Worm (Caenorhabditis elegans) whole organism, early embryonic: ENCODE measurements around the gene str-111.

Source experiments
- B0310.2 ChIP-seq: sonication (generic microtip); optimal IDR thresholded peaks from 2 replicates; lab custom pipeline; 2016; ENCODE audit warnings: mild to moderate bottlenecking, missing genetic modification characterization, missing compliant biosample characterization
- F13C5.2 ChIP-seq: sonication (generic microtip); optimal IDR thresholded peaks from 2 replicates; lab custom pipeline; 2017; ENCODE audit warnings: mild to moderate bottlenecking, missing genetic modification characterization, inconsistent platforms, missing compliant biosample characterization
- aly-1 ChIP-seq: sonication (generic microtip); optimal IDR thresholded peaks from 2 replicates; lab custom pipeline; 2016; ENCODE audit warnings: missing genetic modification characterization, missing compliant biosample characterization
- ama-1 ChIP-seq: fragments of 150-350 bp; optimal IDR thresholded peaks from 2 replicates; lab custom pipeline; 2014
- ceh-13 ChIP-seq: fragments of 200-800 bp; sonication (Bioruptor generic); optimal IDR thresholded peaks from 2 replicates; lab custom pipeline; 2018; ENCODE audit warnings: mild to moderate bottlenecking, missing genetic modification characterization, missing compliant biosample characterization
- ceh-36 ChIP-seq: sonication (generic microtip); optimal IDR thresholded peaks from 2 replicates; lab custom pipeline; 2016; ENCODE audit warnings: missing genetic modification characterization, inconsistent platforms, missing compliant biosample characterization
- ets-7 ChIP-seq: sonication (generic microtip); optimal IDR thresholded peaks from 2 replicates; lab custom pipeline; 2016; ENCODE audit warnings: missing genotype, missing genetic modification characterization, missing compliant biosample characterization
- flt-1 ChIP-seq: fragments of 200-800 bp; sonication (Bioruptor generic); IDR thresholded peaks from 2 replicates; pipeline ENCODE4 v1.3.6; 2022; ENCODE audit warnings: missing genetic modification characterization, missing compliant biosample characterization
- hmbx-1 ChIP-seq: sonication (generic microtip); optimal IDR thresholded peaks from 2 replicates; lab custom pipeline; 2016; ENCODE audit warnings: mild to moderate bottlenecking, missing genetic modification characterization, missing compliant biosample characterization
- hmg-4 ChIP-seq: fragments of 200-800 bp; sonication (Bioruptor generic); optimal IDR thresholded peaks from 2 replicates; lab custom pipeline; 2018; ENCODE audit warnings: mild to moderate bottlenecking, missing genetic modification characterization, missing compliant biosample characterization
- hnd-1 ChIP-seq: sonication (generic microtip); optimal IDR thresholded peaks from 2 replicates; lab custom pipeline; 2016; ENCODE audit warnings: missing genetic modification characterization, missing compliant biosample characterization
- pes-1 ChIP-seq: fragments of 200-800 bp; sonication (Bioruptor generic); IDR thresholded peaks from 2 replicates; pipeline ENCODE4 v1.3.6; 2022; ENCODE audit warnings: missing genetic modification reagents, missing genetic modification characterization, missing compliant biosample characterization
- scrt-1 ChIP-seq: fragments of 200-800 bp; sonication (Bioruptor generic); IDR thresholded peaks from 2 replicates; pipeline ENCODE4 v1.3.6; 2022; ENCODE audit warnings: missing genetic modification characterization, missing compliant biosample characterization
- sea-1 ChIP-seq: fragments of 200-800 bp; sonication (Bioruptor generic); conservative IDR thresholded peaks from 2 replicates; pipeline ENCODE4 v1.3.6; 2022; ENCODE audit warnings: missing genetic modification characterization, missing compliant biosample characterization
- tbx-11 ChIP-seq: fragments of 200-800 bp; sonication (Bioruptor generic); IDR thresholded peaks from 2 replicates; pipeline ENCODE4 v1.3.6; 2022; ENCODE audit warnings: missing genetic modification characterization, missing compliant biosample characterization
- tbx-37 ChIP-seq: fragments of 200-800 bp; sonication (Bioruptor generic); conservative IDR thresholded peaks from 2 replicates; pipeline ENCODE4 v1.3.6; 2022; ENCODE audit warnings: missing genetic modification reagents, missing genetic modification characterization, missing compliant biosample characterization
- tra-4 ChIP-seq: sonication (generic microtip); optimal IDR thresholded peaks from 2 replicates; lab custom pipeline; 2017; ENCODE audit warnings: missing genetic modification characterization, missing compliant biosample characterization

str-111 gene

DNA sequence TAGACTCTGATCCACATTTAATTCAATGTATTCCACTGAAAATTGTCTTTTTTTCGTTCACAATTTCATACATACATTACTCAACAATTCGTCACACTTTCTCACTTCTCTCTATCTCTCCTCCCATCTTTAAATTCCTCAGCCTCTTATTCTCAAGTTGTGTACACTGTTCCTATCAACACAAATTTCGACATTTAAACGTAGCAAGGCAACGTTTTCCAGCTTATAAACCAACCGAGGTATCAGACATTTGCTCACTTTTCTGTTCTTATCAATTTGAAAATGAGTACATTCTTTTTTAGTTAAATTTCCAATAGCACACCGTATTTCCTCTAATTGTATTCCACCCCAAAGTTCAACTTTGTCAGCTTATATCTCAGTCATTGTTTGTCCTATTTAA, 48.0 kb downstream of the str-111 start, which contains the start of gene skr-3:
TSS of gene skr-3 (plus strand) at position 163 of the 400 bp plus-strand sequence.
- TF ChIP-seq hnd-1 (tag; lab: Kevin White, UChicago): no peak
- no peak for TF ChIP-seq ceh-13 (GFP tag; lab: Kevin White, UChicago)
- no peak for TF ChIP-seq flt-1 (GFP tag; lab: Robert Waterston, UW)
- no peak for TF ChIP-seq pes-1
- no peak for TF ChIP-seq hmbx-1 (tag; lab: Kevin White, UChicago)
- no peak for TF ChIP-seq ets-7

DNA sequence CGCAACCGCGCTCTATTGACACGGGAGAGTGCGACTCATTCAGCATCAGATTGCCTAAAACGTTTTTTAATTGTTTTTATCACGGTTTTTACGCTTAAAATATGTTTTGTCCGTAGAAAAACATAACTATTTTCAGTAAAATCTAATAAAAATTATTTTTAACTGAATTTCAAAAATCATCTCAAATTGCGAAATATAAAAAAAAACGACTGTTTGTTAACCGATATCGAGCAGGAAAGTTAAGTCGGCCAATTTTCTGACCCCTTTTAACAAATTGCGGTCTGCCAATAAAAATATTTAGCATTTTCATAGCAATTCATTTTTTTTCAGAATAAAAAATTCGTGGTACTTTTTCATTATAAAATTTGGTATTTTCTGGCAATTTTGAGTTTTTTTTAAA, 48.4 kb downstream of the str-111 start:
- TF ChIP-seq tbx-37 (GFP tag; lab: Robert Waterston, UW) (no peak), hnd-1 (tag; lab: Kevin White, UChicago) (no peak), sea-1 (GFP tag; lab: Robert Waterston, UW) (no peak), B0310.2 (tag; lab: Kevin White, UChicago) (no peak), ceh-36 (tag; lab: Kevin White, UChicago) (no peak), F13C5.2 (tag; lab: Kevin White, UChicago) (no peak), ceh-13 (GFP tag; lab: Kevin White, UChicago) (no peak), tbx-11 (GFP tag; lab: Robert Waterston, UW) (no peak), hmbx-1 (tag; lab: Kevin White, UChicago) (no peak), tra-4 (tag; lab: Kevin White, UChicago) (no peak), aly-1 (no peak), ets-7 (no peak), pes-1 (no peak), ama-1 (lab: Kevin White, UChicago) (no peak), hmg-4 (GFP tag; lab: Kevin White, UChicago) (no peak), scrt-1 (no peak), flt-1 (GFP tag; lab: Robert Waterston, UW) (no peak)

DNA sequence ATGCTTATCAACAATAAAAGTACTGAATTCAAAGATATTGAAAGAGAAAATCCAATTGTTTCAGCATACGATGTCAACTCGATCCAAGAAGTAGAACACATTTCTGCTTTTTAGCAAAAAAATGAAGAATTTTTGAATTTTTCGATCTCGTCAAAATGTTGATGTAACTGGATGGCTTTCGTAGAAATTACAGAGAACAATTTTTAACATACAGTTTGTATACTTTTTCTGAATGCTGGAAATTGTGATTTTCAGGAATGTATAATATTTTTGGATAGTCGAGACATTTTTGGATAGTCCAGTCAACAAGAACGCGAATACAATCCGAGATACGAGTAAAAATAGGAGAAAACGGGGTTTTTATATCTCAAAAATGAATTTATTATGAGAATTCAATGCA, 50.3 kb downstream of the str-111 start, which contains the start of gene str-103:
TSS of gene str-103 (minus strand) at position 101 of the 400 bp plus-strand sequence.
- no peak for TF ChIP-seq ama-1 (lab: Kevin White, UChicago)
- no peak for TF ChIP-seq ceh-13 (GFP tag; lab: Kevin White, UChicago)
- no peak for TF ChIP-seq sea-1 (GFP tag; lab: Robert Waterston, UW)
- TF ChIP-seq hmg-4 (GFP tag; lab: Kevin White, UChicago): no peak
- no peak for TF ChIP-seq hnd-1 (tag; lab: Kevin White, UChicago)
- no peak for TF ChIP-seq F13C5.2 (tag; lab: Kevin White, UChicago)
- no peak for TF ChIP-seq tra-4 (tag; lab: Kevin White, UChicago)
- no peak for TF ChIP-seq tbx-11 (GFP tag; lab: Robert Waterston, UW)
- no peak for TF ChIP-seq pes-1
- TF ChIP-seq tbx-37 (GFP tag; lab: Robert Waterston, UW): no peak
- TF ChIP-seq B0310.2 (tag; lab: Kevin White, UChicago): no peak
- no peak for TF ChIP-seq ets-7
- TF ChIP-seq flt-1 (GFP tag; lab: Robert Waterston, UW): no peak
- no peak for TF ChIP-seq aly-1
- TF ChIP-seq scrt-1: no peak
- TF ChIP-seq ceh-36 (tag; lab: Kevin White, UChicago): no peak
- TF ChIP-seq hmbx-1 (tag; lab: Kevin White, UChicago): no peak
